Fruit fly (Drosophila melanogaster) whole organism, embryonic: ENCODE data around the gene CG14102.
A peak's percentile ranks its signal among the peaks of the same experiment; 100 is the strongest.

Experiments
- Adf1 ChIP-seq: fragments of 200-800 bp; sonication (Bioruptor generic); IDR thresholded peaks from 2 replicates; pipeline ENCODE4 v1.3.6; 2022; ENCODE audit warnings: missing biosample characterization, missing genetic modification characterization
- CG10462 ChIP-seq: fragments of 200-800 bp; sonication (Bioruptor generic); optimal IDR thresholded peaks from 2 replicates; lab custom pipeline; 2016; ENCODE audit warnings: missing biosample characterization, missing genetic modification characterization
- CG10654 ChIP-seq: fragments of 200-800 bp; sonication (Bioruptor generic); optimal IDR thresholded peaks from 2 replicates; lab custom pipeline; 2016; ENCODE audit warnings: missing biosample characterization, missing genetic modification characterization
- CG11456 ChIP-seq: fragments of 200-800 bp; sonication (Bioruptor generic); IDR thresholded peaks from 3 replicates; pipeline ENCODE4 v1.3.6; 2022; ENCODE audit warnings: missing biosample characterization, missing genetic modification characterization
- CG12236 ChIP-seq: fragments of 200-800 bp; sonication (Bioruptor generic); optimal IDR thresholded peaks from 2 replicates; lab custom pipeline; 2016; ENCODE audit warnings: missing biosample characterization, missing genetic modification characterization
- CG14050 ChIP-seq: fragments of 200-800 bp; sonication (Bioruptor generic); IDR thresholded peaks from 3 replicates; pipeline ENCODE4 v1.3.6; 2022; ENCODE audit warnings: missing biosample characterization, missing genetic modification characterization
- CG14667 ChIP-seq: fragments of 200-800 bp; sonication (Bioruptor generic); IDR thresholded peaks from 2 replicates; pipeline ENCODE4 v1.3.6; 2022; ENCODE audit warnings: missing biosample characterization, missing genetic modification characterization
- CG2120 ChIP-seq: fragments of 200-800 bp; sonication (Bioruptor generic); optimal IDR thresholded peaks from 3 replicates; lab custom pipeline; 2016; ENCODE audit warnings: missing biosample characterization, missing genetic modification characterization
- CG31224 ChIP-seq: fragments of 200-800 bp; sonication (Bioruptor generic); IDR thresholded peaks from 2 replicates; pipeline ENCODE4 v1.3.6; 2022; ENCODE audit warnings: missing biosample characterization, missing genetic modification characterization
- CG34376 ChIP-seq: fragments of 200-800 bp; sonication (Bioruptor generic); optimal IDR thresholded peaks from 2 replicates; lab custom pipeline; 2018; ENCODE audit warnings: missing biosample characterization, mild to moderate bottlenecking, missing genetic modification characterization
- CG3726 ChIP-seq: fragments of 200-800 bp; sonication (Bioruptor generic); IDR thresholded peaks from 3 replicates; pipeline ENCODE4, ENCODE4 v1.3.6; 2022; ENCODE audit warnings: missing biosample characterization, missing genetic modification characterization
- CG4707 ChIP-seq: fragments of 200-800 bp; sonication (Bioruptor generic); optimal IDR thresholded peaks from 2 replicates; lab custom pipeline; 2018; ENCODE audit warnings: missing biosample characterization, mild to moderate bottlenecking, missing genetic modification characterization, moderate library complexity
- CG4730 ChIP-seq: fragments of 200-800 bp; sonication (Bioruptor generic); IDR thresholded peaks from 2 replicates; pipeline ENCODE4 v1.3.6; 2022; ENCODE audit warnings: missing biosample characterization, missing genetic modification characterization
- CG5953 ChIP-seq: fragments of 200-800 bp; sonication (Bioruptor generic); IDR thresholded peaks from 2 replicates; pipeline ENCODE4 v1.3.6; 2022; ENCODE audit warnings: missing biosample characterization, missing genetic modification characterization
- CG6254 ChIP-seq: fragments of 200-800 bp; sonication (Bioruptor generic); optimal IDR thresholded peaks from 3 replicates; lab custom pipeline; 2017; ENCODE audit warnings: mild to moderate bottlenecking, missing biosample characterization, missing genetic modification reagents, missing genetic modification characterization
- CG6683 ChIP-seq: fragments of 200-800 bp; sonication (Bioruptor generic); optimal IDR thresholded peaks from 2 replicates; lab custom pipeline; 2017; ENCODE audit warnings: missing biosample characterization, mild to moderate bottlenecking, missing genetic modification characterization, missing genetic modification reagents
- CG6689 ChIP-seq: fragments of 200-800 bp; sonication (Bioruptor generic); IDR thresholded peaks from 2 replicates; pipeline ENCODE4 v1.3.6; 2022; ENCODE audit warnings: missing biosample characterization, missing genetic modification characterization
- CG7963 ChIP-seq: fragments of 200-800 bp; sonication (Bioruptor generic); IDR thresholded peaks from 3 replicates; pipeline ENCODE4 v1.3.6; 2022; ENCODE audit warnings: missing biosample characterization, missing genetic modification characterization; ENCODE audit not compliant: partially characterized antibody
- CG8478 ChIP-seq: fragments of >200 bp; optimal IDR thresholded peaks from 2 replicates; lab custom pipeline; 2018
- CG9609 ChIP-seq: fragments of 200-800 bp; sonication (Bioruptor generic); optimal IDR thresholded peaks from 3 replicates; lab custom pipeline; 2016; ENCODE audit warnings: missing biosample characterization, missing genetic modification characterization
- CG9876 ChIP-seq: fragments of 200-800 bp; sonication (Bioruptor generic); optimal IDR thresholded peaks from 2 replicates; lab custom pipeline; 2016; ENCODE audit warnings: missing biosample characterization, missing genetic modification characterization
- CTCF ChIP-seq: fragments of 200-800 bp; sonication (Bioruptor generic); optimal IDR thresholded peaks from 2 replicates; lab custom pipeline; 2017; ENCODE audit warnings: missing biosample characterization, mild to moderate bottlenecking, missing genetic modification characterization, moderate library complexity
- D19A ChIP-seq: fragments of 200-800 bp; optimal IDR thresholded peaks from 3 replicates; lab custom pipeline; 2019; ENCODE audit warnings: missing biosample characterization, mild to moderate bottlenecking, missing genetic modification characterization, moderate library complexity
- D19B ChIP-seq: fragments of 200-800 bp; sonication (Bioruptor generic); optimal IDR thresholded peaks from 2 replicates; lab custom pipeline; 2017; ENCODE audit warnings: missing biosample characterization, mild to moderate bottlenecking, missing genetic modification characterization
- Doc2 ChIP-seq: fragments of 200-800 bp; sonication (Bioruptor generic); IDR thresholded peaks from 2 replicates; pipeline ENCODE4 v1.3.6; 2022; ENCODE audit warnings: missing biosample characterization, missing genetic modification characterization
- Ets97D ChIP-seq: fragments of 200-800 bp; sonication (Bioruptor generic); optimal IDR thresholded peaks from 3 replicates; lab custom pipeline; 2016; ENCODE audit warnings: missing biosample characterization, missing genetic modification characterization
- Gug ChIP-seq: fragments of 200-800 bp; sonication (Bioruptor generic); IDR thresholded peaks from 4 replicates; pipeline ENCODE4 v1.3.6; 2022; ENCODE audit warnings: missing biosample characterization, missing genetic modification characterization
- Neu2 ChIP-seq: fragments of 200-800 bp; sonication (Bioruptor generic); optimal IDR thresholded peaks from 3 replicates; lab custom pipeline; 2016; ENCODE audit warnings: missing biosample characterization, missing genetic modification characterization, borderline replicate concordance
- Nf-YC ChIP-seq: fragments of 200-800 bp; optimal IDR thresholded peaks from 3 replicates; lab custom pipeline; 2019; ENCODE audit warnings: missing biosample characterization, mild to moderate bottlenecking, missing genetic modification characterization, moderate library complexity
- Scr ChIP-seq: fragments of 200-800 bp; sonication (Bioruptor generic); IDR thresholded peaks from 2 replicates; pipeline ENCODE4 v1.3.6; 2022; ENCODE audit warnings: missing biosample characterization, missing genetic modification characterization; ENCODE audit not compliant: partially characterized antibody
- TFAM ChIP-seq: fragments of 200-800 bp; sonication (Bioruptor generic); optimal IDR thresholded peaks from 2 replicates; lab custom pipeline; 2017; ENCODE audit warnings: missing biosample characterization, missing genetic modification characterization, inconsistent platforms
- al ChIP-seq: fragments of 200-800 bp; sonication (Bioruptor generic); IDR thresholded peaks from 2 replicates; pipeline ENCODE4 v1.3.6; 2022; ENCODE audit warnings: missing biosample characterization, missing genetic modification characterization
- dati ChIP-seq: fragments of 200-800 bp; sonication (Bioruptor generic); IDR thresholded peaks from 2 replicates; pipeline ENCODE4 v1.3.6; 2022; ENCODE audit warnings: missing biosample characterization, missing genetic modification characterization
- gce ChIP-seq: fragments of 200-800 bp; sonication (Bioruptor generic); IDR thresholded peaks from 3 replicates; pipeline ENCODE4 v1.3.6; 2022; ENCODE audit warnings: missing biosample characterization, missing genetic modification characterization
- gem ChIP-seq: fragments of 200-800 bp; sonication (Bioruptor generic); optimal IDR thresholded peaks from 2 replicates; lab custom pipeline; 2019; ENCODE audit warnings: missing biosample characterization, mild to moderate bottlenecking, missing genetic modification characterization, moderate library complexity
- grau ChIP-seq: fragments of 200-800 bp; optimal IDR thresholded peaks from 3 replicates; lab custom pipeline; 2019; ENCODE audit warnings: missing biosample characterization, mild to moderate bottlenecking, missing genetic modification characterization, moderate library complexity
- grn ChIP-seq: fragments of 200-800 bp; sonication (Bioruptor generic); optimal IDR thresholded peaks from 3 replicates; lab custom pipeline; 2017; ENCODE audit warnings: missing biosample characterization, missing genetic modification characterization
- h ChIP-seq: fragments of >200 bp; optimal IDR thresholded peaks from 2 replicates; lab custom pipeline; 2017
- maf-S ChIP-seq: fragments of 200-800 bp; sonication (Bioruptor generic); optimal IDR thresholded peaks from 2 replicates; lab custom pipeline; 2016; ENCODE audit warnings: missing biosample characterization, missing genetic modification characterization
- odd ChIP-seq: fragments of 200-800 bp; sonication (Bioruptor generic); optimal IDR thresholded peaks from 2 replicates; lab custom pipeline; 2017; ENCODE audit warnings: missing biosample characterization, mild to moderate bottlenecking, missing genetic modification characterization
- otp ChIP-seq: fragments of 200-800 bp; sonication (Bioruptor generic); IDR thresholded peaks from 3 replicates; pipeline ENCODE4, ENCODE4 v1.3.6; 2022; ENCODE audit warnings: missing biosample characterization, missing genetic modification characterization
- pita ChIP-seq: fragments of 200-800 bp; sonication (Bioruptor generic); optimal IDR thresholded peaks from 2 replicates; lab custom pipeline; 2017; ENCODE audit warnings: missing biosample characterization, mild to moderate bottlenecking, missing genetic modification characterization
- schlank ChIP-seq: fragments of 200-800 bp; sonication (Bioruptor generic); optimal IDR thresholded peaks from 2 replicates; lab custom pipeline; 2018; ENCODE audit warnings: missing biosample characterization, mild to moderate bottlenecking, missing genetic modification characterization
- sens ChIP-seq: fragments of 200-800 bp; sonication (Bioruptor generic); peaks from one replicate; lab custom pipeline; 2016; ENCODE audit warnings: missing biosample characterization, missing genetic modification characterization
- sob ChIP-seq: fragments of 200-800 bp; sonication (Bioruptor generic); IDR thresholded peaks from 2 replicates; pipeline ENCODE4 v1.3.6; 2022; ENCODE audit warnings: missing biosample characterization, missing genetic modification characterization
- sr ChIP-seq: fragments of 200-800 bp; sonication (Bioruptor generic); IDR thresholded peaks from 3 replicates; pipeline ENCODE4 v1.3.6; 2022; ENCODE audit warnings: missing biosample characterization, missing genetic modification characterization
- stc ChIP-seq: fragments of 200-800 bp; sonication (Bioruptor generic); IDR thresholded peaks from 2 replicates; pipeline ENCODE4 v1.3.6; 2022; ENCODE audit warnings: missing biosample characterization, missing genetic modification characterization
- unpg ChIP-seq: fragments of 200-800 bp; sonication (Bioruptor generic); optimal IDR thresholded peaks from 3 replicates; lab custom pipeline; 2018; ENCODE audit warnings: missing biosample characterization, mild to moderate bottlenecking, missing genetic modification characterization, moderate library complexity
- wdn ChIP-seq: fragments of 200-800 bp; sonication (Bioruptor generic); IDR thresholded peaks from 2 replicates; pipeline ENCODE4 v1.3.6; 2022; ENCODE audit warnings: missing biosample characterization, missing genetic modification characterization
- yki ChIP-seq: fragments of >200 bp; optimal IDR thresholded peaks from 3 replicates; lab custom pipeline; 2018
- zfh1 ChIP-seq: fragments of 200-800 bp; sonication (Bioruptor generic); IDR thresholded peaks from 3 replicates; pipeline ENCODE4 v1.3.6; 2022; ENCODE audit warnings: missing biosample characterization, missing genetic modification characterization
- zfh2 ChIP-seq: fragments of 200-800 bp; sonication (Bioruptor generic); optimal IDR thresholded peaks from 2 replicates; lab custom pipeline; 2016; ENCODE audit warnings: missing biosample characterization, missing genetic modification characterization

CG14102 gene

DNA sequence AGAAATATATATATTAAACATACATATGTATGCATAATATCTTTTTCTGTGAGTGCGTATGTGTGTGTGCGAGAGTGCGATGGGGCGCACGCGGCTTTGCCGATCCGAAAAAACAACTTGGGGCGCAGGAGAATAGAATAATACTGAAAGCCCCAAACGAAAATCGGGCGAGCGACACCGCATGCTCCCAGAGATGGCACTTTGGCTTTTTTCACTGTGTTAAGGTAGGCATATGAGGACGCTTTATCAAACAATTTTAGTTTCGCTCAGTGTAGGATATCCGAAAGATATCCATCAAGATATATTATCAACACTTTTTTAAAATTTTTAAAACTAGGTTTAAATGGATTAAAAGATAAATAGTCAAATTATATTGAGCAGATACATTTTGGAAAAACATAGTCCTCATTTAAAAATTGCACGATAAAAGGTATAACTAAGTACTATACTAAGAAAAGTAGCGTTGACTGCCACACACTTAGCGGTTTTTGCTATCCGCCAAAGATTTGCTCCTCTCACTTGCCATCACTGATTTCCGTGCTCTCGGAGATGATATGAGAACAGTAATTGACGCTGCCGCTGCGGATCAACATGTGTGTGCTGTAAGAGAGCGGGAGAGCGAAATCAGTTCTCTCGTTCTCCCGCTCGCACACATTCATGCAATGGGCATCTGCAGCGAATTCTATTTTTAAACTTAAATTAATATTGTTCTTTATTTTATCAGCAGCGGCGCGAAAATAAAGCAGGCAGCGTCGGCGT, 10.0 kb downstream of the CG14102 start (continued):
- TF ChIP-seq Scr (GFP tag; lab: Robert Waterston, UW) (no peak), CG4707 (no peak), CG6689 (GFP tag; lab: Robert Waterston, UW) (peak; percentile 60), otp (GFP tag; lab: Robert Waterston, UW) (0 out of 3 replicates have a peak, but pooled peaks have one; percentile 37), gem (tag; lab: Kevin White, UChicago) (peak; percentile 79), CG3726 (GFP tag; lab: Robert Waterston, UW) (0 out of 3 replicates have a peak, but pooled peaks have one; percentile 52), grn (GFP tag; lab: Kevin White, UChicago) (no peak), CG31224 (GFP tag; lab: Robert Waterston, UW) (peak; percentile 59; the same call in 1 of the 2 replicates), Doc2 (no peak), zfh2 (GFP tag; lab: Kevin White, UChicago) (peak; percentile 70), schlank (peak; percentile 19), CG34376 (peak; percentile 29), CG7963 (GFP tag; lab: Robert Waterston, UW) (no peak), wdn (0 out of 2 replicates have a peak, but pooled peaks have one; percentile 33), Neu2 (no peak), odd (no peak), CG9876 (GFP tag; lab: Kevin White, UChicago) (peak; percentile 17), CG12236 (GFP tag; lab: Kevin White, UChicago) (no peak), unpg (GFP tag; lab: Kevin White, UChicago) (peak; percentile 28), CG8478 (no peak), sob (GFP tag; lab: Robert Waterston, UW) (peak; percentile 33; the same call in 1 of the 2 replicates), al (GFP tag; lab: Robert Waterston, UW) (peak; percentile 10; the same call in 1 of the 2 replicates), sr (no peak), Nf-YC (tag; lab: Kevin White, UChicago) (peak; percentile 63), CG10654 (peak; percentile 61), CG5953 (GFP tag; lab: Robert Waterston, UW) (no peak), CG14050 (GFP tag; lab: Robert Waterston, UW) (no peak), TFAM (GFP tag; lab: Kevin White, UChicago) (no peak), gce (GFP tag; lab: Robert Waterston, UW) (no peak), maf-S (GFP tag; lab: Kevin White, UChicago) (peak; percentile 44), dati (no peak), grau (tag; lab: Kevin White, UChicago) (peak; percentile 80), zfh1 (GFP tag; lab: Robert Waterston, UW) (peak; percentile 32; the same call in 2 of the 3 replicates), CG14667 (GFP tag; lab: Robert Waterston, UW) (no peak), D19A (tag; lab: Kevin White, UChicago) (peak; percentile 62), CTCF (GFP tag; lab: Kevin White, UChicago) (no peak), CG6254 (peak; percentile 33), CG10462 (GFP tag; lab: Kevin White, UChicago) (peak; percentile 46), Adf1 (GFP tag; lab: Robert Waterston, UW) (no peak), stc (peak; percentile 25; the same call in 1 of the 2 replicates), CG9609 (GFP tag; lab: Kevin White, UChicago) (peak; percentile 42), yki (lab: Kevin White, UChicago) (peak; percentile 21), Ets97D (GFP tag; lab: Kevin White, UChicago) (peak; percentile 6), pita (GFP tag; lab: Kevin White, UChicago) (no peak), h (no peak), CG6683 (GFP tag; lab: Kevin White, UChicago) (peak; percentile 18), CG2120 (GFP tag; lab: Kevin White, UChicago) (peak; percentile 87), CG4730 (GFP tag; lab: Robert Waterston, UW) (no peak), sens (GFP tag; lab: Kevin White, UChicago) (peak; percentile 90), CG11456 (GFP tag; lab: Robert Waterston, UW) (no peak), D19B (GFP tag; lab: Kevin White, UChicago) (peak; percentile 74), Gug (GFP tag; lab: Robert Waterston, UW) (peak; percentile 35; the same call in 1 of the 4 replicates)
